Worm (Caenorhabditis elegans) whole organism, L4 larva: ENCODE measurements around the gene gex-2.

ENCODE experiments used
- F26F4.8 ChIP-seq: fragments of 200-800 bp; sonication (Bioruptor generic); conservative IDR thresholded peaks from 2 replicates; pipeline ENCODE4 v1.3.6; 2022; ENCODE audit warnings: missing genetic modification characterization, missing compliant biosample characterization
- F44E2.7 ChIP-seq: fragments of 200-800 bp; sonication (Bioruptor generic); IDR thresholded peaks from 2 replicates; pipeline ENCODE4 v2.1.2; 2022; ENCODE audit warnings: missing genetic modification characterization, missing compliant biosample characterization
- R02D3.7 ChIP-seq: fragments of 150-350 bp; sonication (generic microtip); optimal IDR thresholded peaks from 3 replicates; lab custom pipeline; 2014; ENCODE audit warnings: missing biosample characterization, missing genetic modification characterization
- Y105C5A.15 ChIP-seq: fragments of 200-800 bp; sonication (Bioruptor generic); IDR thresholded peaks from 2 replicates; pipeline ENCODE4 v1.3.6; 2022; ENCODE audit warnings: missing genetic modification characterization, missing compliant biosample characterization
- Y48G9A.11 ChIP-seq: fragments of 200-800 bp; sonication (Bioruptor generic); IDR thresholded peaks from 2 replicates; pipeline ENCODE4 v1.3.6; 2022; ENCODE audit warnings: missing genetic modification reagents, missing genetic modification characterization, missing compliant biosample characterization
- Y5F2A.4 ChIP-seq: fragments of 200-800 bp; sonication (Bioruptor generic); optimal IDR thresholded peaks from 2 replicates; lab custom pipeline; 2018; ENCODE audit warnings: mild to moderate bottlenecking, missing genetic modification characterization, missing compliant biosample characterization
- ZK546.5 ChIP-seq, 2 experiments: sonication (generic microtip); optimal IDR thresholded peaks; 2 replicates each; lab custom pipeline; 2017; ENCODE audit warnings: missing biosample characterization in 2 of 2, missing genetic modification characterization in 2 of 2
- aly-2 ChIP-seq: sonication (generic microtip); optimal IDR thresholded peaks from 2 replicates; lab custom pipeline; 2018; ENCODE audit warnings: missing biosample characterization, missing genetic modification characterization
- cey-2 ChIP-seq: sonication (generic microtip); optimal IDR thresholded peaks from 3 replicates; lab custom pipeline; 2017; ENCODE audit warnings: missing genetic modification characterization, mild to moderate bottlenecking, missing compliant biosample characterization, antibody characterized with exemption, borderline replicate concordance; ENCODE audit not compliant: insufficient read depth
- ctbp-1 ChIP-seq: fragments of 200-800 bp; sonication (Bioruptor generic); IDR thresholded peaks from 2 replicates; pipeline ENCODE4 v1.3.6; 2022; ENCODE audit warnings: missing genetic modification reagents, missing genetic modification characterization, missing compliant biosample characterization
- daf-12 ChIP-seq: fragments of 150-350 bp; optimal IDR thresholded peaks from 2 replicates; lab custom pipeline; 2014; ENCODE audit warnings: missing biosample characterization, missing genetic modification reagents, missing genetic modification characterization
- daf-8 ChIP-seq: fragments of 200-800 bp; sonication (Bioruptor generic); IDR thresholded peaks from 2 replicates; pipeline ENCODE4 v1.3.6; 2022; ENCODE audit warnings: missing genetic modification characterization, missing compliant biosample characterization
- dmd-6 ChIP-seq: fragments of 200-800 bp; sonication (Bioruptor generic); IDR thresholded peaks from 2 replicates; pipeline ENCODE4 v1.3.6; 2022; ENCODE audit warnings: missing genetic modification reagents, missing genetic modification characterization, missing compliant biosample characterization
- dpl-1 ChIP-seq: fragments of 150-350 bp; optimal IDR thresholded peaks from 2 replicates; lab custom pipeline; 2014; ENCODE audit warnings: missing biosample characterization, missing genetic modification reagents, missing genetic modification characterization
- duxl-1 ChIP-seq: sonication (generic microtip); optimal IDR thresholded peaks from 2 replicates; lab custom pipeline; 2016; ENCODE audit warnings: mild to moderate bottlenecking, missing genetic modification characterization, moderate library complexity, missing compliant biosample characterization; ENCODE audit not compliant: poor library complexity
- dve-1 ChIP-seq: sonication (generic microtip); optimal IDR thresholded peaks from 2 replicates; lab custom pipeline; 2017; ENCODE audit warnings: antibody characterized with exemption, mild to moderate bottlenecking, missing genetic modification characterization, missing compliant biosample characterization; ENCODE audit not compliant: insufficient read depth
- egl-43 ChIP-seq: fragments of 200-800 bp; sonication (Bioruptor generic); IDR thresholded peaks from 2 replicates; pipeline ENCODE4 v1.3.6; 2022; ENCODE audit warnings: missing genetic modification reagents, missing genetic modification characterization, missing compliant biosample characterization
- fos-1 ChIP-seq: fragments of 150-350 bp; optimal IDR thresholded peaks from 2 replicates; lab custom pipeline; 2014; ENCODE audit warnings: missing biosample characterization, missing genetic modification characterization
- hif-1 ChIP-seq, 2 experiments: sonication (generic microtip); optimal IDR thresholded peaks; 2 replicates each; lab custom pipeline; 2016 to 2017; ENCODE audit warnings: missing compliant biosample characterization in 2 of 2, missing genetic modification characterization in 2 of 2, missing genetic modification reagents in 2 of 2, missing genotype in 2 of 2, mild to moderate bottlenecking in 1 of 2
- hmg-1.1 ChIP-seq: fragments of 200-800 bp; sonication (Bioruptor generic); IDR thresholded peaks from 2 replicates; pipeline ENCODE4 v1.3.6; 2022; ENCODE audit warnings: missing genetic modification reagents, missing genetic modification characterization, missing compliant biosample characterization
- lim-7 ChIP-seq: fragments of 200-800 bp; sonication (Bioruptor generic); IDR thresholded peaks from 2 replicates; pipeline ENCODE4 v1.3.6; 2022; ENCODE audit warnings: missing genetic modification characterization, missing compliant biosample characterization
- lin-13 ChIP-seq: fragments of 150-350 bp; optimal IDR thresholded peaks from 2 replicates; lab custom pipeline; 2014; ENCODE audit warnings: missing biosample characterization, missing genetic modification reagents, missing genetic modification characterization
- lin-29 ChIP-seq: fragments of 200-800 bp; sonication (Bioruptor generic); IDR thresholded peaks from 2 replicates; pipeline ENCODE4 v1.3.6; 2022; ENCODE audit warnings: missing genetic modification reagents, missing genetic modification characterization, missing compliant biosample characterization
- lin-38 ChIP-seq: fragments of 200-800 bp; sonication (Bioruptor generic); IDR thresholded peaks from 2 replicates; pipeline ENCODE4 v1.3.6; 2022; ENCODE audit warnings: missing genetic modification reagents, missing genetic modification characterization, missing compliant biosample characterization
- lin-39 ChIP-seq: fragments of 150-350 bp; optimal IDR thresholded peaks from 2 replicates; lab custom pipeline; 2014; ENCODE audit warnings: missing biosample characterization, missing genetic modification reagents, missing genetic modification characterization
- lsy-2 ChIP-seq, 2 experiments: fragments of 150-350 bp in 1 of 2; sonication (generic microtip) in 1 of 2; optimal IDR thresholded peaks; 2 replicates each; lab custom pipeline; 2014 to 2017; ENCODE audit warnings: missing biosample characterization in 2 of 2, missing genetic modification characterization in 2 of 2
- madf-5 ChIP-seq, 2 experiments: fragments of 200-800 bp; sonication (Bioruptor generic); IDR thresholded peaks; 2 replicates each; pipeline ENCODE4 v1.3.6; 2022; ENCODE audit warnings: missing compliant biosample characterization in 2 of 2, missing genetic modification characterization in 2 of 2
- mdl-1 ChIP-seq, 2 experiments: fragments of 150-350 bp in 1 of 2; sonication (generic microtip) in 1 of 2; optimal IDR thresholded peaks; 2 replicates each; lab custom pipeline; 2014 to 2017; ENCODE audit warnings: missing biosample characterization in 2 of 2, missing genetic modification characterization in 2 of 2
- mdt-29 ChIP-seq: fragments of 200-800 bp; sonication (Bioruptor generic); IDR thresholded peaks from 2 replicates; pipeline ENCODE4 v1.3.6; 2022; ENCODE audit warnings: missing genetic modification reagents, missing genetic modification characterization, missing compliant biosample characterization
- mep-1 ChIP-seq: fragments of 150-350 bp; sonication (generic microtip); optimal IDR thresholded peaks from 3 replicates; lab custom pipeline; 2014; ENCODE audit warnings: missing biosample characterization, missing genetic modification characterization
- mxl-3 ChIP-seq: fragments of 200-800 bp; sonication (Bioruptor generic); optimal IDR thresholded peaks from 2 replicates; lab custom pipeline; 2018; ENCODE audit warnings: mild to moderate bottlenecking, missing genetic modification characterization, missing compliant biosample characterization
- nhr-102 ChIP-seq: sonication (generic microtip); optimal IDR thresholded peaks from 2 replicates; lab custom pipeline; 2016; ENCODE audit warnings: mild to moderate bottlenecking, missing genetic modification characterization, moderate library complexity, missing compliant biosample characterization
- nhr-11 ChIP-seq: fragments of 150-350 bp; optimal IDR thresholded peaks from 2 replicates; lab custom pipeline; 2014; ENCODE audit warnings: missing biosample characterization, missing genetic modification characterization
- nhr-237 ChIP-seq: sonication (generic microtip); optimal IDR thresholded peaks from 2 replicates; lab custom pipeline; 2017; ENCODE audit warnings: missing biosample characterization, missing genetic modification characterization
- nhr-28 ChIP-seq: fragments of 150-350 bp; optimal IDR thresholded peaks from 2 replicates; lab custom pipeline; 2014; ENCODE audit warnings: missing biosample characterization, missing genetic modification characterization
- nhr-41 ChIP-seq: fragments of 200-800 bp; sonication (Bioruptor generic); IDR thresholded peaks from 2 replicates; pipeline ENCODE4 v1.3.6; 2022; ENCODE audit warnings: missing genetic modification reagents, missing genetic modification characterization, missing compliant biosample characterization
- nhr-6 ChIP-seq: fragments of 150-350 bp; optimal IDR thresholded peaks from 2 replicates; lab custom pipeline; 2014; ENCODE audit warnings: missing biosample characterization, missing genetic modification characterization
- pqm-1 ChIP-seq: sonication (generic microtip); optimal IDR thresholded peaks from 2 replicates; lab custom pipeline; 2017; ENCODE audit warnings: missing biosample characterization, missing genetic modification characterization
- saeg-2 ChIP-seq: fragments of 200-800 bp; sonication (Bioruptor generic); IDR thresholded peaks from 2 replicates; pipeline ENCODE4 v1.3.6; 2022; ENCODE audit warnings: missing genetic modification reagents, missing genetic modification characterization, missing compliant biosample characterization
- sdz-12 ChIP-seq: fragments of 200-800 bp; sonication (Bioruptor generic); optimal IDR thresholded peaks from 2 replicates; lab custom pipeline; 2018; ENCODE audit warnings: mild to moderate bottlenecking, missing genetic modification characterization, missing compliant biosample characterization
- spr-1 ChIP-seq: sonication (generic microtip); optimal IDR thresholded peaks from 2 replicates; lab custom pipeline; 2016; ENCODE audit warnings: mild to moderate bottlenecking, missing genetic modification characterization, missing compliant biosample characterization
- spr-3 ChIP-seq: fragments of 200-800 bp; sonication (Bioruptor generic); optimal IDR thresholded peaks from 2 replicates; lab custom pipeline; 2018; ENCODE audit warnings: mild to moderate bottlenecking, missing genetic modification characterization, missing compliant biosample characterization
- tra-1 ChIP-seq: fragments of 200-800 bp; sonication (Bioruptor generic); IDR thresholded peaks from 2 replicates; pipeline ENCODE4 v1.3.6; 2022; ENCODE audit warnings: missing genetic modification reagents, missing genetic modification characterization, missing compliant biosample characterization
- zag-1 ChIP-seq: fragments of 150-350 bp; optimal IDR thresholded peaks from 2 replicates; lab custom pipeline; 2014; ENCODE audit warnings: missing biosample characterization, missing genetic modification characterization
- ztf-11 ChIP-seq: fragments of 150-350 bp; optimal IDR thresholded peaks from 2 replicates; lab custom pipeline; 2014; ENCODE audit warnings: missing biosample characterization, missing genetic modification characterization

Gene gex-2

ce11 chrIV:531835-532234 is 40.7 kb upstream of the gex-2 start, which contains the start of gene glt-7:
TSS of gene glt-7 (plus strand) at chrIV:532135.
- TF ChIP-seq hif-1 (tag; optimal IDR thresholded peaks at IDR 0.05; lab: Kevin White, UChicago) (no peak), nhr-6 (tag; lab: Kevin White, UChicago) (no peak), daf-8 (GFP tag; lab: Robert Waterston, UW) (no peak), ZK546.5 (tag; optimal IDR thresholded peaks at IDR 0.05; lab: Kevin White, UChicago) (no peak), ctbp-1 (no peak), Y5F2A.4 (GFP tag; lab: Kevin White, UChicago) (no peak), nhr-28 (no peak), egl-43 (GFP tag; lab: Robert Waterston, UW) (no peak), ztf-11 (tag; lab: Kevin White, UChicago) (no peak), mdt-29 (GFP tag; lab: Robert Waterston, UW) (no peak), lin-13 (GFP tag; lab: Kevin White, UChicago) (no peak), lin-29 (GFP tag; lab: Robert Waterston, UW) (no peak), sdz-12 (no peak), mxl-3 (GFP tag; lab: Kevin White, UChicago) (no peak), aly-2 (tag; lab: Kevin White, UChicago) (no peak), duxl-1 (no peak), lin-39 (no peak), saeg-2 (GFP tag; lab: Robert Waterston, UW) (no peak)

DNA sequence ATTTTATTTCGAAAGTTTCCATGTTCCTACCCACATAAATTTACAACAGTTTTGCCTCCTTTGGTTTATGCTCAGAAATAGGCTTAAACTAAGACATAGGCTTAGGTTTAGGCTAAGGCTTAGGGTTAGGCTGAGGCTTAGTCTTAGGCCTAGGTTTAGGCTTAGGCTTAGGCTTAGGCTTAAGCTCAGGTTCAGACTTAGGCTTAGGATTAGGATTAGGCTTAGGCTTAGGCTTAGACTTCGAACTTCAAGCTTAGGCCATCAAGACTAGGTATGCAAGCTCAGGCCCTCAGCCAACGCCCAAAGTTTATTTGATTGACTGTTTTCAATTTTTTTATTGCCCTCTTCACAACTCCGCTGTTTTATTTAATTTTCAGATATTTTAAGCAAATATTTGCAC is 26.7 kb upstream of the gex-2 start:
- TF ChIP-seq zag-1 (tag; lab: Kevin White, UChicago): no peak
- TF ChIP-seq lin-29 (GFP tag; lab: Robert Waterston, UW): no peak
- TF ChIP-seq F26F4.8 (GFP tag; lab: Robert Waterston, UW): no peak
- no peak for TF ChIP-seq hmg-1.1 (GFP tag; lab: Robert Waterston, UW)
- no peak for TF ChIP-seq lsy-2 (tag; optimal IDR thresholded peaks at IDR 0.05; lab: Kevin White, UChicago)
- no peak for TF ChIP-seq mep-1 (tag; lab: Kevin White, UChicago)
- TF ChIP-seq Y48G9A.11 (GFP tag; lab: Robert Waterston, UW): no peak
- TF ChIP-seq nhr-41 (GFP tag; lab: Robert Waterston, UW): no peak
- no peak for TF ChIP-seq nhr-11 (tag; lab: Kevin White, UChicago)
- no peak for TF ChIP-seq mdl-1 (tag; optimal IDR thresholded peaks at IDR 0.05; lab: Kevin White, UChicago)
- no peak for TF ChIP-seq spr-3 (GFP tag; lab: Kevin White, UChicago)
- no peak for TF ChIP-seq egl-43 (GFP tag; lab: Robert Waterston, UW)
- TF ChIP-seq lin-38 (GFP tag; lab: Robert Waterston, UW): no peak
- no peak for TF ChIP-seq pqm-1 (tag; lab: Kevin White, UChicago)
- no peak for TF ChIP-seq daf-12 (tag; lab: Kevin White, UChicago)
- no peak for TF ChIP-seq dmd-6 (GFP tag; lab: Robert Waterston, UW)
- no peak for TF ChIP-seq dve-1 (tag; lab: Kevin White, UChicago)
- no peak for TF ChIP-seq Y105C5A.15 (GFP tag; lab: Robert Waterston, UW)
- TF ChIP-seq cey-2 (tag; lab: Kevin White, UChicago): no peak
- no peak for TF ChIP-seq fos-1

DNA sequence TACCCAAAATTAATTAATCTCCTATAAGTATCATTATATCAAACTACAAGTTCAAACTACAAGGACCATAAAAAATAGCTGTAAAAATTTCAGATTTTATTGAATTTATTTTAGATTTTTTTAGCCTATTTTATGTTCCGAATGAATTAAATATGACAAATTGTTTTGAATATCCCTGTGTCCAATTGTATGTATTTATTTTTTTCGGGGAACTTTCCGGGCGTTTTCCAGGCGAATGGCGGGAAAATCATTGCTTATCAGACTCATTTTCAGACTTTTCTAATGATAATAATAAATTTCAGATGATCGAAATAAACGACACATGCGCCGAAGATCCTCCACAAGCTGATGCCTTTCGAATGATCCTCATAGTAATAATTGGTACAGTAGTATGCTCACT is 24.6 kb upstream of the gex-2 start, which contains the start of gene F56A11.4:
Gene F56A11.4 (plus strand): TSS at position 301 of the 400 bp plus-strand sequence.
- TF ChIP-seq nhr-102 (tag; lab: Kevin White, UChicago) (no peak), R02D3.7 (tag; lab: Kevin White, UChicago) (no peak), nhr-11 (tag; lab: Kevin White, UChicago) (no peak), lim-7 (GFP tag; lab: Robert Waterston, UW) (no peak), madf-5 (GFP tag; IDR thresholded peaks at IDR 0.05; lab: Robert Waterston, UW) (no peak), F44E2.7 (GFP tag; lab: Robert Waterston, UW) (no peak), spr-1 (no peak), tra-1 (no peak), nhr-6 (tag; lab: Kevin White, UChicago) (no peak), nhr-237 (no peak), dpl-1 (GFP tag; lab: Kevin White, UChicago) (no peak)
